Worm (Caenorhabditis elegans) whole organism, L4 larva: ENCODE results near the gene nhr-70.

Source experiments
- F37D6.2 ChIP-seq: sonication (generic microtip); optimal IDR thresholded peaks from 2 replicates; lab custom pipeline; 2016; ENCODE audit warnings: mild to moderate bottlenecking, missing genetic modification characterization, missing compliant biosample characterization
- T26A8.4 ChIP-seq: fragments of 200-800 bp; sonication (Bioruptor generic); IDR thresholded peaks from 2 replicates; pipeline ENCODE4 v1.3.6; 2022; ENCODE audit warnings: missing genetic modification characterization, missing compliant biosample characterization
- arid-1 ChIP-seq: fragments of 200-800 bp; sonication (Bioruptor generic); conservative IDR thresholded peaks from 2 replicates; pipeline ENCODE4 v1.3.6; 2022; ENCODE audit warnings: missing genetic modification reagents, missing genetic modification characterization, missing compliant biosample characterization
- daf-8 ChIP-seq: fragments of 200-800 bp; sonication (Bioruptor generic); IDR thresholded peaks from 2 replicates; pipeline ENCODE4 v1.3.6; 2022; ENCODE audit warnings: missing genetic modification characterization, missing compliant biosample characterization
- fkh-10 ChIP-seq: fragments of 150-350 bp; optimal IDR thresholded peaks from 2 replicates; lab custom pipeline; 2014; ENCODE audit warnings: missing biosample characterization, missing genetic modification reagents, missing genetic modification characterization
- jun-1 ChIP-seq: fragments of 150-350 bp; optimal IDR thresholded peaks from 2 replicates; lab custom pipeline; 2014; ENCODE audit warnings: missing biosample characterization, missing genetic modification reagents, missing genetic modification characterization
- nhr-76 ChIP-seq: fragments of 150-350 bp; optimal IDR thresholded peaks from 2 replicates; lab custom pipeline; 2014; ENCODE audit warnings: missing biosample characterization, missing genetic modification characterization
- nhr-77 ChIP-seq: fragments of 150-350 bp; optimal IDR thresholded peaks from 2 replicates; lab custom pipeline; 2014; ENCODE audit warnings: missing biosample characterization, missing genetic modification characterization
- snpc-4 ChIP-seq: fragments of 150-350 bp; optimal IDR thresholded peaks from 2 replicates; lab custom pipeline; 2014; ENCODE audit warnings: missing biosample characterization, missing genetic modification characterization
- spr-1 ChIP-seq: sonication (generic microtip); optimal IDR thresholded peaks from 2 replicates; lab custom pipeline; 2016; ENCODE audit warnings: mild to moderate bottlenecking, missing genetic modification characterization, missing compliant biosample characterization
- vab-7 ChIP-seq: fragments of 200-800 bp; sonication (Bioruptor generic); IDR thresholded peaks from 2 replicates; pipeline ENCODE4 v1.3.6; 2022; ENCODE audit warnings: missing genetic modification reagents, missing genetic modification characterization, missing compliant biosample characterization

DNA sequence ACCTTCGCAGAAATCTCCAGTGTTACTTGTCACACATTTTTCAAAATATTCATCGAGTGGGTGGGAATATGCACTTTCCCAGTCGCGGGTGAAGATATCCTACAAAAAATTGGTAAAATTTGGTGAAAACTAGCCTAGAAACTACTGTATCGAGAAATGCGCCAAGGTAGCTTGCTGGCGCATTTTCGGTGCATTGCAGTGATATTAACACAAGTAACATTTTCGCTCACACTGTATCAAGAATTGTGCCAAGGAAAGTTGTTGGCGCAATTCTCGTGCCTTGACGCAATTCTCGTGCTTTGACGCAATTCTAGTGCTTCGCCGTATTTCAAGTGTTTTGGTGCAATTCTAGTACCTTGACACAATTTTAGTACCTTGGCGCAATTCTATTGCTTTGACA, 43.2 kb upstream of the nhr-70 start:
- TF ChIP-seq daf-8 (GFP tag; lab: Robert Waterston, UW) (no peak), snpc-4 (tag; lab: Kevin White, UChicago) (no peak), nhr-77 (tag; lab: Kevin White, UChicago) (no peak), fkh-10 (GFP tag; lab: Kevin White, UChicago) (no peak), nhr-76 (no peak), F37D6.2 (tag; lab: Kevin White, UChicago) (no peak), arid-1 (GFP tag; lab: Robert Waterston, UW) (no peak), jun-1 (tag; lab: Kevin White, UChicago) (no peak), spr-1 (tag; lab: Kevin White, UChicago) (no peak), T26A8.4 (GFP tag; lab: Robert Waterston, UW) (no peak), vab-7 (GFP tag; lab: Robert Waterston, UW) (no peak)
